Worm (Caenorhabditis elegans) whole organism, L4 larva: ENCODE data around the gene C32D5.8.

Experiments
- egl-43 ChIP-seq: fragments of 200-800 bp; sonication (Bioruptor generic); IDR thresholded peaks from 2 replicates; pipeline ENCODE4 v1.3.6; 2022; ENCODE audit warnings: missing genetic modification reagents, missing genetic modification characterization, missing compliant biosample characterization
- jun-1 ChIP-seq: fragments of 150-350 bp; optimal IDR thresholded peaks from 2 replicates; lab custom pipeline; 2014; ENCODE audit warnings: missing biosample characterization, missing genetic modification reagents, missing genetic modification characterization
- mxl-2 ChIP-seq: fragments of 200-800 bp; sonication (Bioruptor generic); conservative IDR thresholded peaks from 2 replicates; pipeline ENCODE4 v1.3.6; 2022; ENCODE audit warnings: missing genetic modification reagents, missing genetic modification characterization, missing compliant biosample characterization
- snpc-4 ChIP-seq: fragments of 150-350 bp; optimal IDR thresholded peaks from 2 replicates; lab custom pipeline; 2014; ENCODE audit warnings: missing biosample characterization, missing genetic modification characterization

DNA sequence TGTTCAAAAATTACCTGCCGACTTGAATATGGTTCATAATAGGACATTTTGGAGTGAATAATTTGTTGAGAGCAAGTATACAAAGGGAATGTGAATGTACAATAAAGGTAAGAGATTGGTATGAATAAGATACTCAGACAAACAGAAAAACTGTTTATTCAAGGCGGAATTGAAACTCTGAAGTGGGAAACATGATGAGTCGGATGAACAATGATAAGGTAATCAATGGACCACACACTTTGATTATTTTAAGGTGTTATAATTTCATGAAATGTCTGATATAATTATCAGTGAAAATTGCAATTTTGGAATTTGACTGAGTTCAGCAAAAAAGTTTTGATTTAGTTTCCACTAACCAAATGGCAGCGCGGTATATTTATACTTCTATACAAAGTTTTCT, 6.3 kb downstream of the C32D5.8 start:
- TF ChIP-seq snpc-4 (no peak), mxl-2 (no peak), jun-1 (tag; lab: Kevin White, UChicago) (no peak), egl-43 (no peak)
